Worm (Caenorhabditis elegans) whole organism, L4 larva: ENCODE results near the gene C05D11.5.

ENCODE experiments used
- F10B5.3 ChIP-seq: sonication (generic microtip); optimal IDR thresholded peaks from 2 replicates; lab custom pipeline; 2016; ENCODE audit warnings: mild to moderate bottlenecking, missing genetic modification characterization, missing compliant biosample characterization
- F37D6.2 ChIP-seq: sonication (generic microtip); optimal IDR thresholded peaks from 2 replicates; lab custom pipeline; 2016; ENCODE audit warnings: mild to moderate bottlenecking, missing genetic modification characterization, missing compliant biosample characterization
- R02D3.7 ChIP-seq: fragments of 150-350 bp; sonication (generic microtip); optimal IDR thresholded peaks from 3 replicates; lab custom pipeline; 2014; ENCODE audit warnings: missing biosample characterization, missing genetic modification characterization
- T26A8.4 ChIP-seq: fragments of 200-800 bp; sonication (Bioruptor generic); IDR thresholded peaks from 2 replicates; pipeline ENCODE4 v1.3.6; 2022; ENCODE audit warnings: missing genetic modification characterization, missing compliant biosample characterization
- Y48G9A.11 ChIP-seq: fragments of 200-800 bp; sonication (Bioruptor generic); IDR thresholded peaks from 2 replicates; pipeline ENCODE4 v1.3.6; 2022; ENCODE audit warnings: missing genetic modification reagents, missing genetic modification characterization, missing compliant biosample characterization
- Y75B8A.6 ChIP-seq: fragments of 200-800 bp; sonication (Bioruptor generic); IDR thresholded peaks from 2 replicates; pipeline ENCODE4 v1.3.6; 2022; ENCODE audit warnings: missing genetic modification reagents, missing genetic modification characterization, missing compliant biosample characterization
- ZK337.2 ChIP-seq: fragments of 200-800 bp; sonication (Bioruptor generic); IDR thresholded peaks from 2 replicates; pipeline ENCODE4 v1.3.6; 2022; ENCODE audit warnings: missing genetic modification reagents, missing genetic modification characterization, missing compliant biosample characterization
- aha-1 ChIP-seq: fragments of 150-350 bp; peaks from one replicate; lab custom pipeline; 2014; ENCODE audit warnings: missing biosample characterization, missing genetic modification characterization
- aly-2 ChIP-seq: sonication (generic microtip); optimal IDR thresholded peaks from 2 replicates; lab custom pipeline; 2018; ENCODE audit warnings: missing biosample characterization, missing genetic modification characterization
- ama-1 ChIP-seq: fragments of 150-350 bp; optimal IDR thresholded peaks from 2 replicates; lab custom pipeline; 2014; ENCODE audit warnings: inconsistent platforms, mixed read lengths
- ceh-20 ChIP-seq: fragments of 200-800 bp; sonication (Bioruptor generic); IDR thresholded peaks from 2 replicates; pipeline ENCODE4 v1.3.6; 2022; ENCODE audit warnings: missing genetic modification reagents, missing genetic modification characterization, missing compliant biosample characterization
- ceh-82 ChIP-seq: sonication (generic microtip); optimal IDR thresholded peaks from 2 replicates; lab custom pipeline; 2017; ENCODE audit warnings: missing biosample characterization, missing genetic modification characterization
- ces-1 ChIP-seq: fragments of 150-350 bp; sonication (generic microtip); optimal IDR thresholded peaks from 4 replicates; lab custom pipeline; 2014; ENCODE audit warnings: missing biosample characterization, missing genetic modification reagents, missing genetic modification characterization
- ctbp-1 ChIP-seq: fragments of 200-800 bp; sonication (Bioruptor generic); IDR thresholded peaks from 2 replicates; pipeline ENCODE4 v1.3.6; 2022; ENCODE audit warnings: missing genetic modification reagents, missing genetic modification characterization, missing compliant biosample characterization
- daf-16 ChIP-seq, 3 experiments: sonication (generic microtip); optimal IDR thresholded peaks; 2 replicates each; lab custom pipeline; 2016 to 2017; ENCODE audit warnings: missing genetic modification characterization in 3 of 3, missing genetic modification reagents in 3 of 3, mild to moderate bottlenecking in 2 of 3, missing compliant biosample characterization in 2 of 3, missing biosample characterization in 1 of 3, moderate library complexity in 1 of 3
- daf-19 ChIP-seq: fragments of 200-800 bp; sonication (Bioruptor generic); conservative IDR thresholded peaks from 2 replicates; pipeline ENCODE4 v1.3.6; 2022; ENCODE audit warnings: missing genetic modification characterization, missing compliant biosample characterization
- dmd-6 ChIP-seq: fragments of 200-800 bp; sonication (Bioruptor generic); IDR thresholded peaks from 2 replicates; pipeline ENCODE4 v1.3.6; 2022; ENCODE audit warnings: missing genetic modification reagents, missing genetic modification characterization, missing compliant biosample characterization
- dmd-9 ChIP-seq: fragments of 200-800 bp; sonication (Bioruptor generic); IDR thresholded peaks from 2 replicates; pipeline ENCODE4 v1.3.6; 2022; ENCODE audit warnings: missing genetic modification reagents, missing genetic modification characterization, missing compliant biosample characterization
- duxl-1 ChIP-seq: sonication (generic microtip); optimal IDR thresholded peaks from 2 replicates; lab custom pipeline; 2016; ENCODE audit warnings: mild to moderate bottlenecking, missing genetic modification characterization, moderate library complexity, missing compliant biosample characterization; ENCODE audit not compliant: poor library complexity
- dve-1 ChIP-seq: sonication (generic microtip); optimal IDR thresholded peaks from 2 replicates; lab custom pipeline; 2017; ENCODE audit warnings: antibody characterized with exemption, mild to moderate bottlenecking, missing genetic modification characterization, missing compliant biosample characterization; ENCODE audit not compliant: insufficient read depth
- gei-8 ChIP-seq: fragments of 200-800 bp; sonication (Bioruptor generic); optimal IDR thresholded peaks from 2 replicates; lab custom pipeline; 2018; ENCODE audit warnings: mild to moderate bottlenecking, missing genetic modification characterization, missing compliant biosample characterization
- hlh-11 ChIP-seq: fragments of 200-800 bp; sonication (Bioruptor generic); optimal IDR thresholded peaks from 2 replicates; lab custom pipeline; 2018; ENCODE audit warnings: mild to moderate bottlenecking, missing genetic modification characterization, missing compliant biosample characterization
- hlh-30 ChIP-seq: sonication (generic microtip); optimal IDR thresholded peaks from 2 replicates; lab custom pipeline; 2017; ENCODE audit warnings: antibody characterized with exemption, mild to moderate bottlenecking, missing genetic modification characterization, missing compliant biosample characterization; ENCODE audit not compliant: insufficient read depth
- jun-1 ChIP-seq: fragments of 150-350 bp; optimal IDR thresholded peaks from 2 replicates; lab custom pipeline; 2014; ENCODE audit warnings: missing biosample characterization, missing genetic modification reagents, missing genetic modification characterization
- lin-29 ChIP-seq: fragments of 200-800 bp; sonication (Bioruptor generic); IDR thresholded peaks from 2 replicates; pipeline ENCODE4 v1.3.6; 2022; ENCODE audit warnings: missing genetic modification reagents, missing genetic modification characterization, missing compliant biosample characterization
- lin-39 ChIP-seq: fragments of 150-350 bp; optimal IDR thresholded peaks from 2 replicates; lab custom pipeline; 2014; ENCODE audit warnings: missing biosample characterization, missing genetic modification reagents, missing genetic modification characterization
- mdl-1 ChIP-seq, 2 experiments: fragments of 150-350 bp in 1 of 2; sonication (generic microtip) in 1 of 2; optimal IDR thresholded peaks; 2 replicates each; lab custom pipeline; 2014 to 2017; ENCODE audit warnings: missing biosample characterization in 2 of 2, missing genetic modification characterization in 2 of 2
- mdt-29 ChIP-seq: fragments of 200-800 bp; sonication (Bioruptor generic); IDR thresholded peaks from 2 replicates; pipeline ENCODE4 v1.3.6; 2022; ENCODE audit warnings: missing genetic modification reagents, missing genetic modification characterization, missing compliant biosample characterization
- mes-2 ChIP-seq: sonication (generic microtip); optimal IDR thresholded peaks from 2 replicates; lab custom pipeline; 2016; ENCODE audit warnings: missing genotype, mild to moderate bottlenecking, missing genetic modification characterization, missing compliant biosample characterization; ENCODE audit not compliant: poor library complexity, severe bottlenecking
- nhr-10 ChIP-seq: fragments of 150-350 bp; optimal IDR thresholded peaks from 2 replicates; lab custom pipeline; 2014; ENCODE audit warnings: missing biosample characterization, missing genetic modification characterization
- nhr-102 ChIP-seq: sonication (generic microtip); optimal IDR thresholded peaks from 2 replicates; lab custom pipeline; 2016; ENCODE audit warnings: mild to moderate bottlenecking, missing genetic modification characterization, moderate library complexity, missing compliant biosample characterization
- nhr-11 ChIP-seq: fragments of 150-350 bp; optimal IDR thresholded peaks from 2 replicates; lab custom pipeline; 2014; ENCODE audit warnings: missing biosample characterization, missing genetic modification characterization
- nhr-25 ChIP-seq: sonication (generic microtip); optimal IDR thresholded peaks from 2 replicates; lab custom pipeline; 2017; ENCODE audit warnings: missing genetic modification characterization, mild to moderate bottlenecking, missing compliant biosample characterization, antibody characterized with exemption, moderate library complexity, borderline replicate concordance; ENCODE audit not compliant: insufficient read depth
- nhr-41 ChIP-seq: fragments of 200-800 bp; sonication (Bioruptor generic); IDR thresholded peaks from 2 replicates; pipeline ENCODE4 v1.3.6; 2022; ENCODE audit warnings: missing genetic modification reagents, missing genetic modification characterization, missing compliant biosample characterization
- php-3 ChIP-seq: fragments of 200-800 bp; sonication (Bioruptor generic); IDR thresholded peaks from 2 replicates; pipeline ENCODE4 v1.3.6; 2022; ENCODE audit warnings: missing genetic modification reagents, missing genetic modification characterization, missing compliant biosample characterization
- sdz-12 ChIP-seq: fragments of 200-800 bp; sonication (Bioruptor generic); optimal IDR thresholded peaks from 2 replicates; lab custom pipeline; 2018; ENCODE audit warnings: mild to moderate bottlenecking, missing genetic modification characterization, missing compliant biosample characterization
- set-16 ChIP-seq: fragments of 200-800 bp; sonication (Bioruptor generic); IDR thresholded peaks from 2 replicates; pipeline ENCODE4 v1.3.6; 2022; ENCODE audit warnings: missing genetic modification reagents, missing genetic modification characterization, missing compliant biosample characterization
- spr-3 ChIP-seq: fragments of 200-800 bp; sonication (Bioruptor generic); optimal IDR thresholded peaks from 2 replicates; lab custom pipeline; 2018; ENCODE audit warnings: mild to moderate bottlenecking, missing genetic modification characterization, missing compliant biosample characterization
- tag-97 ChIP-seq: fragments of 200-800 bp; sonication (Bioruptor generic); IDR thresholded peaks from 2 replicates; pipeline ENCODE4 v1.3.6; 2022; ENCODE audit warnings: missing genetic modification characterization, missing compliant biosample characterization
- unc-39 ChIP-seq: sonication (generic microtip); optimal IDR thresholded peaks from 2 replicates; lab custom pipeline; 2017; ENCODE audit warnings: missing biosample characterization, missing genetic modification characterization
- unc-62 ChIP-seq, 3 experiments: fragments of 150-350 bp in 1 of 3; sonication (generic microtip); optimal IDR thresholded peaks in 2 of 3; peaks in 1 of 3; 1 replicate in 1 of 3; 2 replicates in 2 of 3; lab custom pipeline; 2014 to 2017; ENCODE audit warnings: missing biosample characterization in 3 of 3, missing genetic modification characterization in 3 of 3, missing genetic modification reagents in 3 of 3, missing genotype in 1 of 3
- vab-7 ChIP-seq: fragments of 200-800 bp; sonication (Bioruptor generic); IDR thresholded peaks from 2 replicates; pipeline ENCODE4 v1.3.6; 2022; ENCODE audit warnings: missing genetic modification reagents, missing genetic modification characterization, missing compliant biosample characterization
- zip-11 ChIP-seq: fragments of 200-800 bp; sonication (Bioruptor generic); IDR thresholded peaks from 2 replicates; pipeline ENCODE4 v1.3.6; 2022; ENCODE audit warnings: missing genetic modification characterization, missing compliant biosample characterization
- ztf-11 ChIP-seq: fragments of 150-350 bp; optimal IDR thresholded peaks from 2 replicates; lab custom pipeline; 2014; ENCODE audit warnings: missing biosample characterization, missing genetic modification characterization

C05D11.5 gene

ce11 chrIII:6406829-6407228 lies 5.0 kb downstream of the C05D11.5 start, which contains the start of gene let-756:
TSS of gene let-756 (plus strand) at chrIII:6407129.
- TF ChIP-seq tag-97 (GFP tag; lab: Robert Waterston, UW): no peak
- TF ChIP-seq dve-1 (tag; lab: Kevin White, UChicago): no peak
- TF ChIP-seq sdz-12 (GFP tag; lab: Kevin White, UChicago): no peak
- TF ChIP-seq nhr-102 (tag; lab: Kevin White, UChicago): no peak
- TF ChIP-seq ZK337.2 (GFP tag; lab: Robert Waterston, UW): no peak
- TF ChIP-seq jun-1 (tag; lab: Kevin White, UChicago): no peak
- TF ChIP-seq lin-39 (tag; lab: Kevin White, UChicago): no peak
- no peak for TF ChIP-seq F37D6.2 (tag; lab: Kevin White, UChicago)
- no peak for TF ChIP-seq ztf-11

ce11 chrIII:6405121-6405520 lies 6.7 kb downstream of the C05D11.5 start:
- TF ChIP-seq unc-39 (tag; lab: Kevin White, UChicago) (no peak), F10B5.3 (tag; lab: Kevin White, UChicago) (no peak), aly-2 (tag; lab: Kevin White, UChicago) (no peak), ceh-20 (GFP tag; lab: Robert Waterston, UW) (peak; percentile 29; the same call in 1 of the 2 replicates), hlh-11 (tag; lab: Kevin White, UChicago) (peak; percentile 44), dve-1 (tag; lab: Kevin White, UChicago) (no peak), daf-19 (no peak), Y75B8A.6 (GFP tag; lab: Robert Waterston, UW) (no peak), mdl-1 (tag; optimal IDR thresholded peaks at IDR 0.05; lab: Kevin White, UChicago) (no peak), ama-1 (lab: Kevin White, UChicago) (no peak), aha-1 (tag; lab: Kevin White, UChicago) (no peak), nhr-11 (tag; lab: Kevin White, UChicago) (peak; percentile 52), spr-3 (GFP tag; lab: Kevin White, UChicago) (no peak), R02D3.7 (tag; lab: Kevin White, UChicago) (no peak), T26A8.4 (GFP tag; lab: Robert Waterston, UW) (no peak), zip-11 (no peak), lin-29 (no peak), ctbp-1 (GFP tag; lab: Robert Waterston, UW) (0 out of 2 replicates have a peak, but pooled peaks have one; percentile 27), daf-16 (GFP tag; optimal IDR thresholded peaks at IDR 0.05; lab: Kevin White, UChicago) (peak in 1 of 2 experiments; percentile 41), daf-16 (tag; optimal IDR thresholded peaks at IDR 0.05; lab: Kevin White, UChicago) (no peak), nhr-25 (tag; lab: Kevin White, UChicago) (no peak), vab-7 (GFP tag; lab: Robert Waterston, UW) (no peak), nhr-41 (GFP tag; lab: Robert Waterston, UW) (no peak), duxl-1 (tag; lab: Kevin White, UChicago) (no peak), nhr-10 (tag; lab: Kevin White, UChicago) (no peak), ces-1 (GFP tag; lab: Kevin White, UChicago) (no peak)

- TF ChIP-seq aha-1 (tag; lab: Kevin White, UChicago): peak; percentile 56
- no peak for TF ChIP-seq daf-19
- TF ChIP-seq dmd-9 (GFP tag; lab: Robert Waterston, UW): no peak
- TF ChIP-seq ZK337.2 (GFP tag; lab: Robert Waterston, UW): no peak
- no peak for TF ChIP-seq lin-29
- no peak for TF ChIP-seq vab-7 (GFP tag; lab: Robert Waterston, UW)
- TF ChIP-seq unc-62 (GFP tag; optimal IDR thresholded peaks at IDR 0.05 in 1 of 2; lab: Kevin White, UChicago): peak in 1 of 2 experiments; percentile 83
- no peak for TF ChIP-seq unc-62 (tag; optimal IDR thresholded peaks at IDR 0.05; lab: Kevin White, UChicago)
- peak; percentile 34; the same call in 1 of the 2 replicates for TF ChIP-seq mdt-29 (GFP tag; lab: Robert Waterston, UW)
- TF ChIP-seq dmd-6 (GFP tag; lab: Robert Waterston, UW): peak; percentile 67
- TF ChIP-seq ceh-82: no peak
- TF ChIP-seq Y48G9A.11: no peak
- no peak for TF ChIP-seq mes-2
- TF ChIP-seq set-16 (GFP tag; lab: Robert Waterston, UW): no peak
- TF ChIP-seq hlh-30 (tag; lab: Kevin White, UChicago): no peak
- TF ChIP-seq gei-8 (GFP tag; lab: Kevin White, UChicago): no peak
- TF ChIP-seq php-3 (GFP tag; lab: Robert Waterston, UW): no peak
- TF ChIP-seq, all 104 proteins: peak for 4
These were observed 9.0 kb downstream of the C05D11.5 start for ce11 chrIII:6402810-6403209.
